Worm (Caenorhabditis elegans): ENCODE results near the gene Y7A9A.1.

The Y7A9A.1 gene

ce11 chrIV:16180898-16181482 is 15.8 kb upstream of the Y7A9A.1 start:
- TF ChIP-seq ceh-20 (GFP tag; IDR thresholded peaks at IDR 0.05) (no peak), hlh-30 (tag; optimal IDR thresholded peaks at IDR 0.05; ENCODE audit: insufficient read depth) (peak; percentile 69), nhr-11 (tag; optimal IDR thresholded peaks at IDR 0.05) (peak; percentile 81), ZK546.5 (tag; optimal IDR thresholded peaks at IDR 0.05) (no peak), F10B5.3 (tag; optimal IDR thresholded peaks at IDR 0.05) (no peak), lin-15B (tag; optimal IDR thresholded peaks at IDR 0.05) (no peak), ceh-62 (tag; optimal IDR thresholded peaks at IDR 0.05) (no peak), lin-39 (tag; optimal IDR thresholded peaks at IDR 0.05) (no peak), nhr-77 (tag; optimal IDR thresholded peaks at IDR 0.05) (peak; percentile 87), vab-7 (GFP tag; IDR thresholded peaks at IDR 0.05) (no peak), lin-38 (GFP tag; IDR thresholded peaks at IDR 0.05) (no peak), Y75B8A.6 (GFP tag; IDR thresholded peaks at IDR 0.05) (no peak), aly-2 (tag; optimal IDR thresholded peaks at IDR 0.05) (no peak), daf-16 (GFP tag; optimal IDR thresholded peaks at IDR 0.05) (peak; percentile 42 to 65), daf-16 (tag; optimal IDR thresholded peaks at IDR 0.05) (peak; percentile 92), mdt-29 (GFP tag; IDR thresholded peaks at IDR 0.05) (no peak), tag-97 (GFP tag; IDR thresholded peaks at IDR 0.05) (no peak), madf-5 (GFP tag; IDR thresholded peaks at IDR 0.05) (no peak), nhr-237 (tag; optimal IDR thresholded peaks at IDR 0.05) (no peak), mep-1 (tag; optimal IDR thresholded peaks at IDR 0.05) (peak; percentile 78), Y48G9A.11 (GFP tag; IDR thresholded peaks at IDR 0.05) (no peak), F37D6.2 (tag; optimal IDR thresholded peaks at IDR 0.05) (no peak), mxl-3 (GFP tag; optimal IDR thresholded peaks at IDR 0.05) (peak; percentile 61), R02D3.7 (tag; optimal IDR thresholded peaks at IDR 0.05) (no peak), ceh-82 (tag; optimal IDR thresholded peaks at IDR 0.05) (no peak), F26F4.8 (GFP tag; conservative IDR thresholded peaks at IDR 0.05) (no peak), ztf-7 (tag; optimal IDR thresholded peaks at IDR 0.05) (no peak), dve-1 (tag; optimal IDR thresholded peaks at IDR 0.05; ENCODE audit: insufficient read depth) (peak; percentile 95), daf-12 (tag; optimal IDR thresholded peaks at IDR 0.05) (no peak), spr-3 (GFP tag; optimal IDR thresholded peaks at IDR 0.05) (no peak), hlh-11 (tag; optimal IDR thresholded peaks at IDR 0.05) (peak; percentile 96), zip-2 (tag; optimal IDR thresholded peaks at IDR 0.05) (no peak), F44E2.7 (GFP tag; IDR thresholded peaks at IDR 0.05) (no peak), dmd-8 (GFP tag; IDR thresholded peaks at IDR 0.05) (no peak), zfp-2 (tag; optimal IDR thresholded peaks at IDR 0.05) (no peak), nhr-10 (tag; optimal IDR thresholded peaks at IDR 0.05) (peak; percentile 95), unc-39 (tag; optimal IDR thresholded peaks at IDR 0.05) (no peak), nhr-42 (GFP tag; IDR thresholded peaks at IDR 0.05) (no peak), nhr-76 (tag; optimal IDR thresholded peaks at IDR 0.05) (no peak), T26A8.4 (GFP tag; IDR thresholded peaks at IDR 0.05) (no peak), lim-7 (GFP tag; IDR thresholded peaks at IDR 0.05) (no peak), pha-4 (GFP tag; IDR thresholded peaks at IDR 0.05) (peak; percentile 48; the same call in 1 of the 2 replicates), pha-4 (tag; optimal IDR thresholded peaks at IDR 0.05) (no peak), attf-4 (tag; optimal IDR thresholded peaks at IDR 0.05) (no peak), madf-9 (GFP tag; conservative IDR thresholded peaks at IDR 0.05) (no peak), lin-1 (GFP tag; IDR thresholded peaks at IDR 0.05) (peak; percentile 86; the same call in 1 of the 2 replicates), ceh-28 (tag; optimal IDR thresholded peaks at IDR 0.05) (no peak), ztf-11 (tag; optimal IDR thresholded peaks at IDR 0.05) (no peak), pqm-1 (tag; optimal IDR thresholded peaks at IDR 0.05) (peak; percentile 77), lin-13 (GFP tag; optimal IDR thresholded peaks at IDR 0.05) (peak; percentile 78), gei-8 (GFP tag; optimal IDR thresholded peaks at IDR 0.05) (no peak), lsy-2 (tag; optimal IDR thresholded peaks at IDR 0.05) (no peak), lin-29 (GFP tag; IDR thresholded peaks at IDR 0.05) (no peak)

All from whole organism, L4 larva.